Fruit fly (Drosophila melanogaster) whole organism: ENCODE data around the gene CG33268.

Experiments used
- CG8478 ChIP-seq: fragments of >200 bp; optimal IDR thresholded peaks from 2 replicates; lab custom pipeline; 2018; ENCODE audit warnings: inconsistent platforms
- Dll ChIP-seq: fragments of >200 bp; optimal IDR thresholded peaks from 2 replicates; lab custom pipeline; 2017
- EcR ChIP-seq, 2 experiments: fragments of >200 bp; optimal IDR thresholded peaks; 2 replicates each; lab custom pipeline; 2017; ENCODE audit warnings: missing biosample characterization in 2 of 2, missing genetic modification characterization in 2 of 2, missing genetic modification reagents in 2 of 2
- pan ChIP-seq: fragments of >200 bp; optimal IDR thresholded peaks from 2 replicates; lab custom pipeline; 2017
- psq ChIP-seq: fragments of >200 bp; optimal IDR thresholded peaks from 2 replicates; lab custom pipeline; 2017

dm6 chr3L:11542948-11543347, 48.1 kb downstream of the CG33268 start:
- no peak for TF ChIP-seq pan (lab: Kevin White, UChicago)
- TF ChIP-seq psq (lab: Kevin White, UChicago), result no peak
- TF ChIP-seq CG8478 (lab: Kevin White, UChicago), result no peak
- TF ChIP-seq EcR (GFP tag; optimal IDR thresholded peaks at IDR 0.05; lab: Kevin White, UChicago), result no peak
- no peak for TF ChIP-seq Dll (lab: Kevin White, UChicago)
